Worm (Caenorhabditis elegans) whole organism, L3 larva: Measurements from ENCODE around the gene srx-98.

Experiments
- R02D3.7 ChIP-seq: fragments of 150-350 bp; optimal IDR thresholded peaks from 2 replicates; lab custom pipeline; 2014; ENCODE audit warnings: missing biosample characterization, missing genetic modification characterization
- ZK546.5 ChIP-seq: sonication (generic microtip); optimal IDR thresholded peaks from 2 replicates; lab custom pipeline; 2017; ENCODE audit warnings: missing biosample characterization, missing genetic modification characterization
- aly-2 ChIP-seq: fragments of 150-350 bp; optimal IDR thresholded peaks from 2 replicates; lab custom pipeline; 2014; ENCODE audit warnings: missing biosample characterization, missing genetic modification characterization
- ama-1 ChIP-seq: fragments of 150-350 bp; optimal IDR thresholded peaks from 2 replicates; lab custom pipeline; 2018
- ceh-28 ChIP-seq: fragments of 150-350 bp; optimal IDR thresholded peaks from 2 replicates; lab custom pipeline; 2014; ENCODE audit warnings: missing biosample characterization, missing genetic modification reagents, missing genetic modification characterization
- ceh-82 ChIP-seq: fragments of 150-350 bp; optimal IDR thresholded peaks from 2 replicates; lab custom pipeline; 2014; ENCODE audit warnings: missing biosample characterization, missing genetic modification characterization
- daf-12 ChIP-seq: fragments of 150-350 bp; optimal IDR thresholded peaks from 2 replicates; lab custom pipeline; 2014; ENCODE audit warnings: missing biosample characterization, missing genetic modification reagents, missing genetic modification characterization
- egl-27 ChIP-seq: sonication (generic microtip); optimal IDR thresholded peaks from 4 replicates; lab custom pipeline; 2017; ENCODE audit warnings: missing biosample characterization, missing genetic modification reagents, missing genetic modification characterization
- egl-5 ChIP-seq: fragments of 150-350 bp; optimal IDR thresholded peaks from 2 replicates; lab custom pipeline; 2017; ENCODE audit warnings: missing biosample characterization, missing genetic modification reagents, missing genetic modification characterization, inconsistent platforms
- elt-1 ChIP-seq: fragments of 150-350 bp; optimal IDR thresholded peaks from 2 replicates; lab custom pipeline; 2014; ENCODE audit warnings: missing biosample characterization, missing genetic modification characterization
- elt-2 ChIP-seq: sonication (generic microtip); optimal IDR thresholded peaks from 2 replicates; lab custom pipeline; 2016; ENCODE audit warnings: missing genetic modification reagents, mild to moderate bottlenecking, missing genetic modification characterization, missing compliant biosample characterization
- elt-3 ChIP-seq, 3 experiments: fragments of 150-350 bp in 1 of 3; sonication (generic microtip) in 2 of 3; optimal IDR thresholded peaks; 2 replicates in 2 of 3; 4 replicates in 1 of 3; lab custom pipeline; 2014 to 2017; ENCODE audit warnings: missing biosample characterization in 3 of 3, missing genetic modification characterization in 3 of 3
- eor-1 ChIP-seq, 2 experiments: fragments of 150-350 bp; optimal IDR thresholded peaks; 2 replicates each; lab custom pipeline; 2014 to 2018; ENCODE audit warnings: missing biosample characterization in 2 of 2, missing genetic modification characterization in 2 of 2
- fkh-10 ChIP-seq: sonication (generic microtip); optimal IDR thresholded peaks from 2 replicates; lab custom pipeline; 2017; ENCODE audit warnings: missing biosample characterization, missing genetic modification reagents, missing genetic modification characterization
- fkh-2 ChIP-seq: fragments of 150-350 bp; optimal IDR thresholded peaks from 2 replicates; lab custom pipeline; 2014; ENCODE audit warnings: missing biosample characterization, missing genetic modification reagents, missing genetic modification characterization
- fos-1 ChIP-seq: fragments of 150-350 bp; optimal IDR thresholded peaks from 2 replicates; lab custom pipeline; 2014; ENCODE audit warnings: missing biosample characterization, missing genetic modification characterization
- hmg-11 ChIP-seq: sonication (generic microtip); optimal IDR thresholded peaks from 2 replicates; lab custom pipeline; 2016; ENCODE audit warnings: missing genetic modification characterization, missing compliant biosample characterization
- lin-15B ChIP-seq: fragments of 150-350 bp; optimal IDR thresholded peaks from 2 replicates; lab custom pipeline; 2014; ENCODE audit warnings: missing biosample characterization, missing genetic modification characterization
- lin-39 ChIP-seq: fragments of 150-350 bp; optimal IDR thresholded peaks from 2 replicates; lab custom pipeline; 2018; ENCODE audit warnings: missing biosample characterization, missing genetic modification reagents, missing genetic modification characterization
- lsy-12 ChIP-seq: sonication (generic microtip); optimal IDR thresholded peaks from 2 replicates; lab custom pipeline; 2016; ENCODE audit warnings: mild to moderate bottlenecking, missing genetic modification characterization, missing compliant biosample characterization
- mdl-1 ChIP-seq: fragments of 150-350 bp; optimal IDR thresholded peaks from 2 replicates; lab custom pipeline; 2014; ENCODE audit warnings: missing biosample characterization, missing genetic modification characterization
- mml-1 ChIP-seq: fragments of 150-350 bp; sonication (generic microtip); optimal IDR thresholded peaks from 3 replicates; lab custom pipeline; 2014; ENCODE audit warnings: missing biosample characterization, missing genetic modification characterization
- nfya-1 ChIP-seq: sonication (generic microtip); optimal IDR thresholded peaks from 2 replicates; lab custom pipeline; 2017; ENCODE audit warnings: missing genetic modification characterization, mild to moderate bottlenecking, missing compliant biosample characterization, antibody characterized with exemption, moderate library complexity; ENCODE audit not compliant: insufficient read depth
- nhr-11 ChIP-seq: fragments of 150-350 bp; optimal IDR thresholded peaks from 2 replicates; lab custom pipeline; 2014; ENCODE audit warnings: missing biosample characterization, missing genetic modification characterization
- nhr-12 ChIP-seq: fragments of 150-350 bp; optimal IDR thresholded peaks from 2 replicates; lab custom pipeline; 2014; ENCODE audit warnings: missing biosample characterization, missing genetic modification characterization
- nhr-23 ChIP-seq: fragments of 150-350 bp; optimal IDR thresholded peaks from 2 replicates; lab custom pipeline; 2014; ENCODE audit warnings: missing biosample characterization, missing genetic modification reagents, missing genetic modification characterization
- nhr-237 ChIP-seq: fragments of 150-350 bp; optimal IDR thresholded peaks from 2 replicates; lab custom pipeline; 2014; ENCODE audit warnings: missing biosample characterization, missing genetic modification characterization
- nhr-25 ChIP-seq: sonication (generic microtip); optimal IDR thresholded peaks from 2 replicates; lab custom pipeline; 2017; ENCODE audit warnings: missing biosample characterization, missing genetic modification characterization
- nhr-28 ChIP-seq: fragments of 150-350 bp; optimal IDR thresholded peaks from 2 replicates; lab custom pipeline; 2014; ENCODE audit warnings: missing biosample characterization, missing genetic modification characterization
- nhr-43 ChIP-seq: sonication (generic microtip); optimal IDR thresholded peaks from 2 replicates; lab custom pipeline; 2016; ENCODE audit warnings: mild to moderate bottlenecking, missing genetic modification characterization, missing compliant biosample characterization; ENCODE audit not compliant: poor library complexity, severe bottlenecking
- nhr-67 ChIP-seq: fragments of 150-350 bp; optimal IDR thresholded peaks from 2 replicates; lab custom pipeline; 2014; ENCODE audit warnings: missing biosample characterization, missing genetic modification characterization
- nhr-76 ChIP-seq: fragments of 150-350 bp; sonication (generic microtip); optimal IDR thresholded peaks from 5 replicates; lab custom pipeline; 2014; ENCODE audit warnings: missing biosample characterization, missing genetic modification characterization
- nhr-77 ChIP-seq: fragments of 150-350 bp; optimal IDR thresholded peaks from 2 replicates; lab custom pipeline; 2014; ENCODE audit warnings: missing biosample characterization, missing genetic modification characterization
- pha-4 ChIP-seq: fragments of 150-350 bp; optimal IDR thresholded peaks from 2 replicates; lab custom pipeline; 2014; ENCODE audit warnings: missing biosample characterization, missing genetic modification reagents, missing genetic modification characterization
- pqm-1 ChIP-seq: fragments of 150-350 bp; optimal IDR thresholded peaks from 2 replicates; lab custom pipeline; 2017; ENCODE audit warnings: missing biosample characterization, missing genetic modification characterization, inconsistent platforms
- sea-2 ChIP-seq: fragments of 150-350 bp; sonication (generic microtip); optimal IDR thresholded peaks from 4 replicates; lab custom pipeline; 2014; ENCODE audit warnings: missing biosample characterization, missing genetic modification reagents, missing genetic modification characterization
- skn-1 ChIP-seq: fragments of 150-350 bp; optimal IDR thresholded peaks from 2 replicates; lab custom pipeline; 2014; ENCODE audit warnings: missing biosample characterization, missing genetic modification characterization
- snpc-4 ChIP-seq: fragments of 150-350 bp; optimal IDR thresholded peaks from 2 replicates; lab custom pipeline; 2014; ENCODE audit warnings: missing biosample characterization, missing genetic modification characterization
- tbx-2 ChIP-seq: sonication (generic microtip); optimal IDR thresholded peaks from 2 replicates; lab custom pipeline; 2016; ENCODE audit warnings: mild to moderate bottlenecking, missing genetic modification characterization, missing compliant biosample characterization
- unc-39 ChIP-seq: sonication (generic microtip); optimal IDR thresholded peaks from 4 replicates; lab custom pipeline; 2017; ENCODE audit warnings: missing biosample characterization, missing genetic modification characterization
- unc-62 ChIP-seq: fragments of 150-350 bp; sonication (generic microtip); optimal IDR thresholded peaks from 4 replicates; lab custom pipeline; 2014; ENCODE audit warnings: missing biosample characterization, missing genetic modification reagents, missing genetic modification characterization
- zag-1 ChIP-seq: fragments of 150-350 bp; optimal IDR thresholded peaks from 2 replicates; lab custom pipeline; 2014; ENCODE audit warnings: missing biosample characterization, missing genetic modification characterization

srx-98 gene

DNA sequence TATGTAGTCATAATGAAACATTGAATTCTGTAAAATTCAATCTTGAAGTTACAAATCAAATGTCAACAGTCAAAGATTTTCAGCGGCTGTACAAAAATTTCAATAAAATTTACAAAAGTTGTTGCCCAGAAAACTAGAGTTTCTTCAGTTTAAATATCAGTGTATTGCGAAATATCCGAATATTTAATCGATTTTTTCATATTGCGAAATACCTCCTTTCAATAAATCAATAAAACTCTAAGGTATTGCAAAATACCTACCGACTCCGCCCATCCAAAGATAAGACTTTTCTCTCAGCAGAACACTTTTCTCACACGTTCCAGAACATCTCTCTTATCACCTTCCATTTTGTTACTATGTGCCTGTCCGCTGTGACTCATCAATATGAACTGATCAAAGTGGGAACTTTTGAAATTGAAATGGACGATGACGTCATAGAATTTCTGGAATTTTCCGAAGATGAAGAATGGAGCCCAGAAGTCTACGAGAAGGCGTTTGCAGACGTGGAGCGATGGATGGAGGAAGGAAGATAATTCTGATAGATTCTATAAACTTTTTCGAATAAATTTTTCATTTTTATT is 13.7 kb upstream of the srx-98 start:
- TF ChIP-seq egl-27 (tag; lab: Kevin White, UChicago) = no peak
- TF ChIP-seq egl-5 (tag; lab: Kevin White, UChicago) = no peak
- no peak for TF ChIP-seq nhr-11
- TF ChIP-seq pqm-1 = peak; percentile 46
- peak; percentile 83 for TF ChIP-seq ceh-28 (tag; lab: Kevin White, UChicago)
- TF ChIP-seq lin-39 (tag; lab: Kevin White, UChicago) = no peak
- no peak for TF ChIP-seq ama-1
- peak; percentile 87 for TF ChIP-seq elt-2 (tag; lab: Kevin White, UChicago)

- TF ChIP-seq nhr-77 (tag; lab: Kevin White, UChicago) (no peak), lin-39 (tag; lab: Kevin White, UChicago) (peak; percentile 45), egl-5 (tag; lab: Kevin White, UChicago) (peak; percentile 34), tbx-2 (tag; lab: Kevin White, UChicago) (no peak), ama-1 (no peak), nhr-28 (tag; lab: Kevin White, UChicago) (no peak), mdl-1 (tag; lab: Kevin White, UChicago) (no peak), snpc-4 (tag; lab: Kevin White, UChicago) (peak; percentile 62), nfya-1 (tag; lab: Kevin White, UChicago) (peak; percentile 81), unc-62 (peak; percentile 63), eor-1 (tag; optimal IDR thresholded peaks at IDR 0.05; lab: Kevin White, UChicago) (no peak), pqm-1 (no peak), lsy-12 (tag; lab: Kevin White, UChicago) (no peak), hmg-11 (no peak), elt-2 (tag; lab: Kevin White, UChicago) (peak; percentile 70), elt-1 (tag; lab: Kevin White, UChicago) (peak; percentile 44), unc-39 (tag; lab: Kevin White, UChicago) (no peak), elt-3 (tag; optimal IDR thresholded peaks at IDR 0.05; lab: Kevin White, UChicago) (no peak), pha-4 (tag; lab: Kevin White, UChicago) (peak; percentile 81), ZK546.5 (tag; lab: Kevin White, UChicago) (no peak), nhr-12 (tag; lab: Kevin White, UChicago) (no peak), fos-1 (tag; lab: Kevin White, UChicago) (no peak), daf-12 (tag; lab: Kevin White, UChicago) (no peak), nhr-23 (peak; percentile 65), skn-1 (no peak), fkh-2 (tag; lab: Kevin White, UChicago) (no peak), sea-2 (GFP tag; lab: Kevin White, UChicago) (no peak), nhr-43 (tag; lab: Kevin White, UChicago) (peak; percentile 50), zag-1 (tag; lab: Kevin White, UChicago) (no peak), fkh-10 (GFP tag; lab: Kevin White, UChicago) (no peak), nhr-25 (tag; lab: Kevin White, UChicago) (peak; percentile 85), R02D3.7 (peak; percentile 74), lin-15B (tag; lab: Kevin White, UChicago) (peak; percentile 65), aly-2 (tag; lab: Kevin White, UChicago) (no peak)
Measured at ce11 chrII:3682770-3683234, 11.9 kb upstream of the srx-98 start, which contains the start of gene F19B10.1. TSS of gene F19B10.1 (plus strand) at chrII:3683184.

DNA sequence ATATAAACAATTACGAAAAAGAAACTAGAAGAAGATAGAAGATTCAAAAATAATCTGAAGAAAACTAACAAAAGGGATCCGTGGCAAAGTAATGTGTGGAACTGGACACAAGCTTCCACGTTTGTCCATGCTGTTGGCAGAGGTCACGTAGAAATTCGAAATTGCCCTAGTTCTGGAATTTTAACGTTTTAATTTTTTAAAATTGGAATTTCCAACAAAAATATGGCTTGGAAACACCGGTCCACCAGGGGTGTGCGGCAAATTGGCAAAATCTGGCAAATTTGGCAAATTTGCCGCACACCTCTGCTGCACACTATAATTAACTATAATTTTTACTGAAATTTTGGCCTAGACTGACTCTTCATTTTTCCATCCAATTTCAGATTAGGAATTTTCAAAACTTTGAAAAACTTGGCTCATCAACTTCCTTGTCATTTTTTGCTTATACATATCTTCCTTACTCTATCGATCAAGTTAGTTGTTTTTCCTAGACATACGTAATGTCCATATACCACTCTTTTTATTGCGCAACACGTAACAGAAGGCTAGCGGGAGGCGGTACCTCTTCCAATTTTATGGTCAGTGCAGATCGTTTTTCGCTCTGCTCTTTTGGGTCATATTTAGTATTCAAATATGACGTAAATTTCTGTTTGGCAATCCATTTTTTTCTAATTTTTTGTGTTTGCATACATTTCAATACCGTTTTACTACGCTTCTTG is 10.7 kb upstream of the srx-98 start, which contains the start of gene F19B10.10:
TSS of gene F19B10.10 (minus strand) at position 51 of the 719 bp plus-strand sequence.
- TF ChIP-seq nhr-43 (tag; lab: Kevin White, UChicago) = no peak
- TF ChIP-seq nhr-237 (tag; lab: Kevin White, UChicago) = no peak
- no peak for TF ChIP-seq unc-39 (tag; lab: Kevin White, UChicago)
- TF ChIP-seq lsy-12 (tag; lab: Kevin White, UChicago) = no peak
- no peak for TF ChIP-seq lin-15B (tag; lab: Kevin White, UChicago)
- TF ChIP-seq nhr-28 (tag; lab: Kevin White, UChicago) = no peak
- no peak for TF ChIP-seq elt-3 (tag; optimal IDR thresholded peaks at IDR 0.05; lab: Kevin White, UChicago)
- TF ChIP-seq egl-5 (tag; lab: Kevin White, UChicago) = no peak
- TF ChIP-seq ceh-82 = no peak
- no peak for TF ChIP-seq elt-2 (tag; lab: Kevin White, UChicago)
- TF ChIP-seq nfya-1 (tag; lab: Kevin White, UChicago) = no peak
- TF ChIP-seq nhr-76 (tag; lab: Kevin White, UChicago) = no peak
- TF ChIP-seq egl-27 (tag; lab: Kevin White, UChicago) = no peak
- TF ChIP-seq nhr-25 (tag; lab: Kevin White, UChicago) = no peak
- TF ChIP-seq nhr-67 (tag; lab: Kevin White, UChicago) = no peak
- TF ChIP-seq mml-1 (tag; lab: Kevin White, UChicago) = no peak
- no peak for TF ChIP-seq sea-2 (GFP tag; lab: Kevin White, UChicago)
- no peak for TF ChIP-seq ama-1
- TF ChIP-seq, all 47 proteins: peak for 0
